Fruit fly (Drosophila melanogaster): ENCODE data around the gene Abp1.

The Abp1 gene

DNA sequence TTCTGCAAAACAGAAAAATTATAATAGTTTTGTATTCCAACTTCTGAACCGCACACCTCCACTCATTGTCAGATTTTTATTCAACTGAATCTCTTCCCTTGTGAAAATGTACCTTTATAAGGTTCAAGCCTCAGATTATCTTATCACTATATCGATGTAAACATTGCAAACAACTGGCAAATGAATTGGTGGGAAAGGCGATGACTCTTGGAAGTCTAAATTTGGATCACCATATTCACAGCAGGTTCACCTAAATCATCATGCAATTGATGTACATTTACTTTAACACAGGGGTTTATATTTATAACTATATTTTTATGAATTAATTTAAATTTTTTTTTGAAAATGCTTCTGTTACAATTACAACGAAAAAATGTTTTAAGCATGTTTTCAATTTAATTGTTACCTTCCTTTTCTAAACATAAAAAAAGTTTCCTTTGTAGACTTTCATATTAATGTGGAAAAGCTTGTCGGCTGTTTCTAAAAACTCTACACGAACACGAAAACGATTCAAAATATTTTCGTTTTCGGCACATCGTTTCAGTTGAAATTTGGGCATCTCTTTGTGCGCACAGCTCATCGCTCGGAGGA, 45.6 kb downstream of the Abp1 start, which contains the start of the genes CG10140 and CG14109:
CG10140 (minus strand) TSS at position 101 of the 591 bp plus-strand sequence.
CG14109 (plus strand) TSS at position 541 of the 591 bp plus-strand sequence.
- TF ChIP-seq dan (GFP tag; IDR thresholded peaks at IDR 0.05) (no peak), Nf-YA (GFP tag; IDR thresholded peaks at IDR 0.05) (no peak), Tbp (GFP tag; optimal IDR thresholded peaks at IDR 0.05) (no peak), Deaf1 (tag; optimal IDR thresholded peaks at IDR 0.05) (peak; percentile 89), D19A (tag; optimal IDR thresholded peaks at IDR 0.05) (peak; percentile 20), maf-S (GFP tag; optimal IDR thresholded peaks at IDR 0.05) (no peak), pros (GFP tag; optimal IDR thresholded peaks at IDR 0.05) (no peak)

DNA sequence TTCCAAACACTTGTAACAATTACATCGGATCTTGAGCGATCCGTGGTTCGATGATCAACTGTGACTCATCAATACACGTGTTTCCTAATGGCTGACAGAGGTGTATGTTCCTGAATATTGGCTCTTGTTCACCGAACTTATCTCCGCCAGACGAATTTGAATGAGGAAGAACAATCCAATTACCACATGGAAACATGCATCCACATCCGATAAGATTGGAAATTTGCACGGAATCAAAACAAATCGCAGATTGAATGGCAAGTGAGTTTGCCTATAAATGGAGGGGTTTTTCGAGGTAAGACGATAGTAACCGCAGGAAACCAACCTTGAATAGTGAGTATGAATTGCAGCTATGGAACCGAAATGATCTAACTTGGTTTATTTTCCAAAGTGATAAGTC, 48.4 kb downstream of the Abp1 start, which contains the start of gene CG10725:
CG10725 (plus strand) TSS at position 301 of the 400 bp plus-strand sequence.
- TF ChIP-seq Nf-YC (tag; optimal IDR thresholded peaks at IDR 0.05) = no peak
- TF ChIP-seq D19B (GFP tag; optimal IDR thresholded peaks at IDR 0.05) = no peak
- no peak for TF ChIP-seq sima (GFP tag; optimal IDR thresholded peaks at IDR 0.05)
- TF ChIP-seq CG4617 (GFP tag; optimal IDR thresholded peaks at IDR 0.05; ENCODE audit: borderline replicate concordance) = no peak
- TF ChIP-seq Ptx1 (GFP tag; IDR thresholded peaks at IDR 0.05) = no peak
- TF ChIP-seq CG13894 (tag; optimal IDR thresholded peaks at IDR 0.05) = no peak
- no peak for TF ChIP-seq sob (GFP tag; IDR thresholded peaks at IDR 0.05)
- TF ChIP-seq esg (GFP tag; conservative IDR thresholded peaks at IDR 0.05) = no peak
- TF ChIP-seq Chrac-16 (GFP tag; optimal IDR thresholded peaks at IDR 0.05) = no peak
- no peak for TF ChIP-seq Dref (GFP tag; IDR thresholded peaks at IDR 0.05)
- TF ChIP-seq CG1602 (GFP tag; optimal IDR thresholded peaks at IDR 0.05) = no peak
- no peak for TF ChIP-seq CG5180 (GFP tag; optimal IDR thresholded peaks at IDR 0.05)
- TF ChIP-seq E2f1 (GFP tag; IDR thresholded peaks at IDR 0.05) = no peak
- TF ChIP-seq CG17186 (GFP tag; optimal IDR thresholded peaks at IDR 0.05) = no peak
- TF ChIP-seq Six4 (GFP tag; optimal IDR thresholded peaks at IDR 0.05) = no peak
- no peak for TF ChIP-seq Jarid2 (GFP tag; optimal IDR thresholded peaks at IDR 0.05)
- TF ChIP-seq HLHmδ (GFP tag; optimal IDR thresholded peaks at IDR 0.05) = no peak

DNA sequence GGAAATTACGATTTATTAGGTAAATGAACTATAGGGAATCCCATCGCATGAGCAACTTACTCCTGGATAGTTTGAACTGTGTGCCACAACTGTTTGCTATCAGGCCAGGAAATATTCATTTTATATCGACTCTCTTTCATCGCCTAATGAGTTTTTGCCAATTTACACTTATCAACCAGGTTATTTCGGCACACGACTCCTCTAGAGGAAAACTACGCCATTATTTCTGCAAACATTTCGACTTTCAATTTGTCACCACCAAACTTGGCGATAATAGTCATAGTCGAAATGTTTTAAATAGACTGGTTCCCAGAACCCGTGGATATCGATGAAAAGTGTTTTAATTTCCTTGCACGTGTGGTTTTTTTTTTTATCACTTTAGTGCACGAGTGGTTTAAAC, 49.0 kb downstream of the Abp1 start, which contains the start of gene CG10154:
CG10154 (minus strand) TSS at position 101 of the 400 bp plus-strand sequence.
- TF ChIP-seq CHES-1-like (GFP tag; optimal IDR thresholded peaks at IDR 0.05) (no peak), vvl (GFP tag; IDR thresholded peaks at IDR 0.05) (no peak), CG11398 (GFP tag; optimal IDR thresholded peaks at IDR 0.05) (no peak), ap (GFP tag; IDR thresholded peaks at IDR 0.05) (no peak), bsh (GFP tag; optimal IDR thresholded peaks at IDR 0.05) (no peak), CG1603 (tag; optimal IDR thresholded peaks at IDR 0.05) (no peak), CG12219 (GFP tag; optimal IDR thresholded peaks at IDR 0.05) (no peak), CG13424 (tag; optimal IDR thresholded peaks at IDR 0.05) (no peak), ato (GFP tag; IDR thresholded peaks at IDR 0.05; ENCODE audit: partially characterized antibody) (no peak), ac (GFP tag; optimal IDR thresholded peaks at IDR 0.05) (no peak), ham (GFP tag; IDR thresholded peaks at IDR 0.05) (no peak), prd (optimal IDR thresholded peaks at IDR 0.05) (no peak), prd (GFP tag; IDR thresholded peaks at IDR 0.05) (no peak), Sox102F (GFP tag; optimal IDR thresholded peaks at IDR 0.05) (no peak), Lhr (GFP tag; optimal IDR thresholded peaks at IDR 0.05) (no peak), CG11085 (GFP tag; IDR thresholded peaks at IDR 0.05) (no peak), D19A (tag; optimal IDR thresholded peaks at IDR 0.05) (no peak), yki (optimal IDR thresholded peaks at IDR 0.05) (no peak), caup (GFP tag; optimal IDR thresholded peaks at IDR 0.05; ENCODE audit: severe bottlenecking) (no peak)

Data from whole organism, embryonic.